Worm (Caenorhabditis elegans): ENCODE measurements around the gene Y94H6A.2.

DNA sequence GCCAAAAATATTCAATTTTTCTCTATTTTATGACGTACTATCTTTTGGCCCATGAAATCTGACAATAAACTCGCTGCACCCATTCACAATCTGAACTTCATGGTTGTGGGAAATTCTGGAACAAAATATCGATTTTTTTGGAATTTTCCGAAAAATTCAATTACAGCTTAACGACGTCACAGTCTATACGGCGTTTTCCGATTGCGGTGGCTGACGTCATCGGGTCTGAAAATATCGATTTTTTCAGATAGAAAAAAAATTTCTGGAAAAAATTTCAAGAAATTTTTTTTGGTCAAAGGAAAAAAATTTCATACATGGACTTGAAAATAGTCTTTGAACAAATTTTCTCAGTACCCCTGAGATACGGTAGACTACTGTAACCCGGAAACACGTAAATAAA lies 23.1 kb upstream of the Y94H6A.2 start, which contains the start of gene ubc-8:
- no peak for TF ChIP-seq hlh-1 (tag; optimal IDR thresholded peaks at IDR 0.05)
- TF ChIP-seq unc-39 (tag; optimal IDR thresholded peaks at IDR 0.05), result no peak
- no peak for TF ChIP-seq lsy-2 (tag; optimal IDR thresholded peaks at IDR 0.05)
- TF ChIP-seq M03D4.4 (tag; optimal IDR thresholded peaks at IDR 0.05), result no peak
